ENCODE assay signal across 1 fruit fly cellular context in genomic region chr3L:7604863-7605262, dm6.
TF ChIP-seq lines count a peak whose summit lies in the region.

No protein-coding gene starts in this region.

TF ChIP-seq in whole organism, embryonic, 481 proteins besides CTCF, POLR2A, EP300 and RAD21 (continued from another document):
- TF ChIP-seq Side (GFP tag; optimal IDR thresholded peaks at IDR 0.05; lab: Kevin White, UChicago) = no peak
- peak; percentile 36; the same call in 1 of the 3 replicates for TF ChIP-seq CG2199 (GFP tag; IDR thresholded peaks at IDR 0.05; lab: Robert Waterston, UW)
- peak; percentile 58 for TF ChIP-seq Med (GFP tag; lab: Kevin White, UChicago)
- peak; percentile 62; the same call in 2 of the 3 replicates for TF ChIP-seq CG6175 (GFP tag; IDR thresholded peaks at IDR 0.05; lab: Robert Waterston, UW)
- TF ChIP-seq ato (GFP tag; IDR thresholded peaks at IDR 0.05; lab: Robert Waterston, UW; ENCODE audit: partially characterized antibody) = 0 out of 2 replicates have a peak, but pooled peaks have one; percentile 6
- TF ChIP-seq HLHmδ (GFP tag; optimal IDR thresholded peaks at IDR 0.05; lab: Kevin White, UChicago) = no peak
- TF ChIP-seq Ets65A (GFP tag; lab: Kevin White, UChicago) = peak; percentile 25
- no peak for TF ChIP-seq D19A (tag; optimal IDR thresholded peaks at IDR 0.05; lab: Kevin White, UChicago)
- TF ChIP-seq nau (GFP tag; optimal IDR thresholded peaks at IDR 0.05; lab: Kevin White, UChicago) = no peak
- peak; percentile 67 for TF ChIP-seq Deaf1 (tag; optimal IDR thresholded peaks at IDR 0.05; lab: Kevin White, UChicago)
- no peak for TF ChIP-seq Dll (GFP tag; IDR thresholded peaks at IDR 0.05; lab: Robert Waterston, UW; ENCODE audit: partially characterized antibody)
